Worm (Caenorhabditis elegans): ENCODE measurements around the gene F56C3.4.

The F56C3.4 gene

DNA sequence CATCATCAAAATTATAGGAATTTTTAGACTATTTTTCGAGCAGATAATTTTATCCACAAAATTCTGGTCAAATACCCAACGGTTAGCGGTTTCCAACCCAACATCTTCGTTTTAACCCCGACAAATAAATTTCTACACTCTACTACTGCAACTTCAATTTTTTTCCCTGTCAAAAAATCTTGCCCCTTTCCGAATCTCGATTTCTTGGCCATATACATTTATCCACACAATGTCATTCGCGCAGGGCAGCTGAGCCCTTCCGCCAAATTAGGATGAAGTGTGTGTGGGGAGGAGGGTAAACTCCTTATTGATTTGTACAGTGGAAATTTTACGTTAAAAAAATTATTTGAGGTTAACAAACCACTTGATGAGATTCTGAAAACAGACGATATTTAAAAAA is 15.7 kb downstream of the F56C3.4 start:
- TF ChIP-seq die-1 (tag; optimal IDR thresholded peaks at IDR 0.05) (peak; percentile 28), T26A5.8 (tag; optimal IDR thresholded peaks at IDR 0.05) (no peak), mxl-1 (tag; optimal IDR thresholded peaks at IDR 0.05) (no peak), aptf-2 (GFP tag; conservative IDR thresholded peaks at IDR 0.05) (no peak), mcd-1 (GFP tag; IDR thresholded peaks at IDR 0.05) (peak; percentile 83), gei-17 (GFP tag; optimal IDR thresholded peaks at IDR 0.05) (peak; percentile 97), attf-3 (GFP tag; conservative IDR thresholded peaks at IDR 0.05) (peak; percentile 35; the same call in 1 of the 2 replicates), somi-1 (GFP tag; optimal IDR thresholded peaks at IDR 0.05) (peak; percentile 88), hlh-12 (tag; optimal IDR thresholded peaks at IDR 0.05) (no peak), nhr-120 (GFP tag; IDR thresholded peaks at IDR 0.05) (0 out of 2 replicates have a peak, but pooled peaks have one; percentile 54), tbx-9 (tag; optimal IDR thresholded peaks at IDR 0.05; ENCODE audit: borderline replicate concordance) (no peak), dox-1 (GFP tag; IDR thresholded peaks at IDR 0.05) (peak; percentile 98), K12H6.12 (tag; optimal IDR thresholded peaks at IDR 0.05) (peak; percentile 82), ztf-6 (GFP tag; IDR thresholded peaks at IDR 0.05) (no peak), aptf-3 (GFP tag; IDR thresholded peaks at IDR 0.05) (no peak), C17E4.6 (GFP tag; IDR thresholded peaks at IDR 0.05) (peak; percentile 84), let-607 (tag; optimal IDR thresholded peaks at IDR 0.05) (peak; percentile 43 to 90), efl-1 (GFP tag; optimal IDR thresholded peaks at IDR 0.05) (no peak), ama-1 (optimal IDR thresholded peaks at IDR 0.05) (no peak), ama-1 (GFP tag; optimal IDR thresholded peaks at IDR 0.05) (no peak), ztf-25 (GFP tag; IDR thresholded peaks at IDR 0.05) (no peak), sdz-38 (tag; optimal IDR thresholded peaks at IDR 0.05) (peak; percentile 36), ztf-26 (tag; optimal IDR thresholded peaks at IDR 0.05) (peak; percentile 98), F33H1.4 (GFP tag; IDR thresholded peaks at IDR 0.05) (no peak), rec-8 (tag; optimal IDR thresholded peaks at IDR 0.05) (peak in 1 of 2 experiments; percentile 45), B0336.3 (GFP tag; IDR thresholded peaks at IDR 0.05) (peak; percentile 98), B0261.1 (tag; optimal IDR thresholded peaks at IDR 0.05) (peak; percentile 53), nhr-90 (tag; optimal IDR thresholded peaks at IDR 0.05) (peak; percentile 74), madf-8 (GFP tag; conservative IDR thresholded peaks at IDR 0.05) (no peak), dpff-1 (tag; optimal IDR thresholded peaks at IDR 0.05) (peak; percentile 62), nhr-27 (tag; optimal IDR thresholded peaks at IDR 0.05) (peak; percentile 38), ztf-22 (GFP tag; optimal IDR thresholded peaks at IDR 0.05) (peak; percentile 77), let-526 (GFP tag; IDR thresholded peaks at IDR 0.05) (no peak), egl-44 (GFP tag; IDR thresholded peaks at IDR 0.05) (peak; percentile 84), C06A6.2 (GFP tag; conservative IDR thresholded peaks at IDR 0.05) (peak; percentile 92), nhr-80 (tag; optimal IDR thresholded peaks at IDR 0.05) (peak; percentile 76), egl-18 (GFP tag; IDR thresholded peaks at IDR 0.05) (peak; percentile 87), F57A8.1 (GFP tag; optimal IDR thresholded peaks at IDR 0.05) (peak; percentile 84), nfya-1 (tag; optimal IDR thresholded peaks at IDR 0.05; ENCODE audit: borderline replicate concordance, insufficient read depth) (no peak), nhr-179 (tag; optimal IDR thresholded peaks at IDR 0.05) (peak; percentile 82), B0035.1 (tag; optimal IDR thresholded peaks at IDR 0.05) (peak; percentile 90), attf-6 (GFP tag; IDR thresholded peaks at IDR 0.05) (no peak), lin-54 (GFP tag; optimal IDR thresholded peaks at IDR 0.05) (peak; percentile 85), rcor-1 (GFP tag; IDR thresholded peaks at IDR 0.05) (peak; percentile 94), pha-4 (tag; optimal IDR thresholded peaks at IDR 0.05) (peak; percentile 95), ceh-100 (GFP tag; IDR thresholded peaks at IDR 0.05) (peak; percentile 28; the same call in 1 of the 2 replicates), cebp-1 (GFP tag; IDR thresholded peaks at IDR 0.05) (peak; percentile 64), cebp-1 (tag; optimal IDR thresholded peaks at IDR 0.05) (peak; percentile 95), ceh-91 (GFP tag; IDR thresholded peaks at IDR 0.05) (no peak), ztf-28 (GFP tag; IDR thresholded peaks at IDR 0.05) (no peak)

Data from whole organism, young adult.